Worm (Caenorhabditis elegans) whole organism, L2 larva: Measurements from ENCODE around the gene Y44A6D.7.

Experiments used
- alr-1 ChIP-seq: fragments of 150-350 bp; optimal IDR thresholded peaks from 2 replicates; lab custom pipeline; 2014; ENCODE audit warnings: missing biosample characterization, missing genetic modification characterization
- ama-1 ChIP-seq: fragments of 150-350 bp; optimal IDR thresholded peaks from 2 replicates; lab custom pipeline; 2018; ENCODE audit warnings: inconsistent platforms
- dmd-4 ChIP-seq: sonication (generic microtip); optimal IDR thresholded peaks from 2 replicates; lab custom pipeline; 2017; ENCODE audit warnings: missing biosample characterization, missing genetic modification characterization
- fos-1 ChIP-seq: fragments of 150-350 bp; optimal IDR thresholded peaks from 2 replicates; lab custom pipeline; 2014; ENCODE audit warnings: missing biosample characterization, missing genetic modification characterization
- gmeb-1 ChIP-seq: fragments of 150-350 bp; optimal IDR thresholded peaks from 2 replicates; lab custom pipeline; 2014; ENCODE audit warnings: missing biosample characterization, missing genetic modification characterization
- lsy-2 ChIP-seq, 2 experiments: fragments of 150-350 bp in 1 of 2; sonication (generic microtip) in 1 of 2; optimal IDR thresholded peaks; 2 replicates each; lab custom pipeline; 2014 to 2017; ENCODE audit warnings: missing biosample characterization in 2 of 2, missing genetic modification characterization in 2 of 2
- nhr-10 ChIP-seq: sonication (generic microtip); optimal IDR thresholded peaks from 2 replicates; lab custom pipeline; 2017; ENCODE audit warnings: missing biosample characterization, missing genetic modification characterization
- nhr-237 ChIP-seq: fragments of 150-350 bp; optimal IDR thresholded peaks from 2 replicates; lab custom pipeline; 2014; ENCODE audit warnings: missing biosample characterization, missing genetic modification characterization
- nhr-77 ChIP-seq: fragments of 150-350 bp; optimal IDR thresholded peaks from 2 replicates; lab custom pipeline; 2014; ENCODE audit warnings: missing biosample characterization, missing genetic modification characterization
- snpc-4 ChIP-seq: fragments of 150-350 bp; optimal IDR thresholded peaks from 2 replicates; lab custom pipeline; 2014; ENCODE audit warnings: missing biosample characterization, missing genetic modification characterization
- unc-39 ChIP-seq: fragments of 150-350 bp; optimal IDR thresholded peaks from 2 replicates; lab custom pipeline; 2014; ENCODE audit warnings: missing biosample characterization, missing genetic modification characterization
- unc-62 ChIP-seq: fragments of 150-350 bp; optimal IDR thresholded peaks from 2 replicates; lab custom pipeline; 2014; ENCODE audit warnings: missing biosample characterization, missing genetic modification reagents, missing genetic modification characterization
- ztf-11 ChIP-seq: sonication (generic microtip); optimal IDR thresholded peaks from 2 replicates; lab custom pipeline; 2017; ENCODE audit warnings: missing biosample characterization, missing genetic modification characterization
- ztf-4 ChIP-seq: fragments of 150-350 bp; optimal IDR thresholded peaks from 2 replicates; lab custom pipeline; 2014; ENCODE audit warnings: missing biosample characterization, missing genetic modification characterization

DNA sequence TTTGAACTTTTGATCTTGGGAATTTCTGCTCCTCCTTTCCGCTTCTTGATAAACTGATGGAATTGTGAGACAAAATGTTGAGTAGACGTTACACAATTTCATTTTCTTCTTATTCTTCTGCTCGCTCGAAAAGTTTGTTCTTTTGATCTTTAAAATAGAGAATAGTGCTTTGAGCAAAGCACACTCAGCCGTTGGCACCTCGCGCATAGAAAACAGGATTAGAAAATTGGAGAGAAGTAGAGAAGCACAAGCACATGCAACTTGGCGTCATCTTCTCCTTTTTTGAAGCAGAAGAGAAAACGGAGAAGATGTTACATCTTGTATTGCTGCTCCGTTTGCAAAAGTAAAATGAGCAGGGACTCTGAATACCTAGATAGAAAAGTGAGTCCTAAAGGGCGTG, 32.3 kb upstream of the Y44A6D.7 start:
- TF ChIP-seq ama-1 (lab: Kevin White, UChicago) (peak; percentile 42), ztf-4 (peak; percentile 49), unc-62 (GFP tag; lab: Kevin White, UChicago) (no peak), unc-39 (tag; lab: Kevin White, UChicago) (no peak), lsy-2 (tag; optimal IDR thresholded peaks at IDR 0.05; lab: Kevin White, UChicago) (peak in 1 of 2 experiments; percentile 78), nhr-237 (tag; lab: Kevin White, UChicago) (no peak), snpc-4 (peak; percentile 38), gmeb-1 (tag; lab: Kevin White, UChicago) (no peak), dmd-4 (tag; lab: Kevin White, UChicago) (no peak), ztf-11 (tag; lab: Kevin White, UChicago) (no peak), fos-1 (tag; lab: Kevin White, UChicago) (peak; percentile 14), nhr-77 (tag; lab: Kevin White, UChicago) (no peak), nhr-10 (tag; lab: Kevin White, UChicago) (no peak), alr-1 (tag; lab: Kevin White, UChicago) (no peak)
